Worm (Caenorhabditis elegans): ENCODE measurements around the gene ser-2.
A peak's percentile ranks its signal among the peaks of the same experiment; 100 is the strongest.

ser-2 gene

DNA sequence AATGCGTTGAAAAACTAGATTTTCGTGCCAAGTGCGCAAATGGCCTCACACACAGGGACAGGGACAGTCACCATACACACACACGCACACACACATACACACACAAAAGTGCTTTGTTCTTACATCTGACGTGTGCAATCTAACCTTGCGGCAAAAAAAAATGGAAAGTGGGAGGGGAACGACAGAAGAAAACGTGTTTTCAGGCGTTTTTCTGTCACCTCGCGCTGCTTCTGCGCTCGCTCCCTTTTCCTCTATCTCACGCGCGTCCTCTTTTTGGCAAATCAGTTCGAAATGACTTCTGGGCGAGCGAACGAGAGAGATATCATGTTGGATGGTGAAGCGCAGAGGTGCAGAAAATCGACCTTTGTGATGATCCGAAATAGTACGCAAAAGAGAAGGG, 28.7 kb downstream of the ser-2 start:
- TF ChIP-seq blmp-1 (tag; optimal IDR thresholded peaks at IDR 0.05; ENCODE audit: insufficient read depth) (peak; percentile 98), Y55F3AM.14 (GFP tag; optimal IDR thresholded peaks at IDR 0.05) (peak; percentile 64), ceh-82 (tag; optimal IDR thresholded peaks at IDR 0.05) (no peak), R02D3.7 (tag; optimal IDR thresholded peaks at IDR 0.05) (no peak), sma-9 (GFP tag; optimal IDR thresholded peaks at IDR 0.05) (peak; percentile 53), sma-9 (tag; optimal IDR thresholded peaks at IDR 0.05) (no peak), fos-1 (tag; optimal IDR thresholded peaks at IDR 0.05) (peak; percentile 44), nhr-129 (tag; optimal IDR thresholded peaks at IDR 0.05) (peak; percentile 46), alr-1 (tag; optimal IDR thresholded peaks at IDR 0.05) (no peak), C34F6.9 (tag; optimal IDR thresholded peaks at IDR 0.05) (no peak), F13H6.1 (tag; optimal IDR thresholded peaks at IDR 0.05) (peak; percentile 86), ceh-16 (tag; optimal IDR thresholded peaks at IDR 0.05) (peak; percentile 16), mbf-1 (tag; optimal IDR thresholded peaks at IDR 0.05) (no peak), sma-3 (GFP tag; optimal IDR thresholded peaks at IDR 0.05) (peak; percentile 59), mdl-1 (tag; optimal IDR thresholded peaks at IDR 0.05) (peak in 1 of 2 experiments; percentile 53), egl-27 (tag; optimal IDR thresholded peaks at IDR 0.05) (peak; percentile 17), ztf-1 (GFP tag; conservative IDR thresholded peaks at IDR 0.05) (no peak), nhr-23 (tag; optimal IDR thresholded peaks at IDR 0.05) (no peak), nhr-12 (tag; optimal IDR thresholded peaks at IDR 0.05) (no peak), lin-13 (GFP tag; optimal IDR thresholded peaks at IDR 0.05) (no peak), ama-1 (optimal IDR thresholded peaks at IDR 0.05) (no peak), unc-55 (GFP tag; optimal IDR thresholded peaks at IDR 0.05) (no peak), elt-3 (tag; optimal IDR thresholded peaks at IDR 0.05) (no peak), gmeb-1 (tag; optimal IDR thresholded peaks at IDR 0.05) (no peak), unc-39 (tag; optimal IDR thresholded peaks at IDR 0.05) (no peak), sem-4 (tag; optimal IDR thresholded peaks at IDR 0.05) (peak; percentile 77), nhr-21 (tag; optimal IDR thresholded peaks at IDR 0.05) (peak; percentile 67), nhr-11 (tag; optimal IDR thresholded peaks at IDR 0.05) (no peak), lsy-2 (tag; optimal IDR thresholded peaks at IDR 0.05) (no peak), nhr-237 (tag; optimal IDR thresholded peaks at IDR 0.05) (no peak), lin-11 (tag; optimal IDR thresholded peaks at IDR 0.05) (no peak), nhr-10 (tag; optimal IDR thresholded peaks at IDR 0.05) (no peak), unc-62 (GFP tag; optimal IDR thresholded peaks at IDR 0.05) (no peak), ztf-11 (tag; optimal IDR thresholded peaks at IDR 0.05) (no peak), nhr-25 (tag; optimal IDR thresholded peaks at IDR 0.05) (peak; percentile 98), nhr-6 (tag; optimal IDR thresholded peaks at IDR 0.05) (no peak), peb-1 (tag; optimal IDR thresholded peaks at IDR 0.05) (no peak), zag-1 (tag; optimal IDR thresholded peaks at IDR 0.05) (no peak)

ce11 chrX:15272925-15273324, 29.8 kb downstream of the ser-2 start:
- peak; percentile 0 for TF ChIP-seq F13H6.1 (tag; optimal IDR thresholded peaks at IDR 0.05)
- no peak for TF ChIP-seq lin-13 (GFP tag; optimal IDR thresholded peaks at IDR 0.05)
- peak; percentile 76 for TF ChIP-seq nhr-25 (tag; optimal IDR thresholded peaks at IDR 0.05)
- no peak for TF ChIP-seq nhr-11 (tag; optimal IDR thresholded peaks at IDR 0.05)
- no peak for TF ChIP-seq peb-1 (tag; optimal IDR thresholded peaks at IDR 0.05)
- TF ChIP-seq sma-9 (GFP tag; optimal IDR thresholded peaks at IDR 0.05) = no peak
- TF ChIP-seq sma-9 (tag; optimal IDR thresholded peaks at IDR 0.05) = no peak
- no peak for TF ChIP-seq unc-62 (GFP tag; optimal IDR thresholded peaks at IDR 0.05)
- TF ChIP-seq blmp-1 (tag; optimal IDR thresholded peaks at IDR 0.05; ENCODE audit: insufficient read depth) = peak; percentile 93

DNA sequence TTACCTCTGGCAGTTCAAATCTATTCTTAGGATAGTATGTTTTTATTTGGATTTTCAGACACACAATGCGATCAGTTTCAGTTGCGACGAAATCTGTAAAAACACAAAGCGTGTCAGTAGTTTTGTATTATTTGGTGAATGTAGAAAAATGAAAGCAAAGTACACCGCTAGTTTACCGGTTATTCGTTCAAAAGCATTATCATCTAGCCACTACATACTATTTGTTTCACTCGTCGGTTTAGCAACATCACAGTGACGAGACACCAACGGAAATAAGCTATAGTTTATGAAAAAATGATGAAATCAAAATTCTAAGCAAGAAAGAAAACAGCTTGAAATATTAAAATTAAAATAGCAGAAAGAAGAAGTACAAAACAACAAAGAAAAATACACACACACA, 32.1 kb downstream of the ser-2 start:
- no peak for TF ChIP-seq unc-55 (GFP tag; optimal IDR thresholded peaks at IDR 0.05)
- TF ChIP-seq Y55F3AM.14 (GFP tag; optimal IDR thresholded peaks at IDR 0.05) = no peak
- TF ChIP-seq ztf-11 (tag; optimal IDR thresholded peaks at IDR 0.05) = no peak
- no peak for TF ChIP-seq lin-39 (tag; optimal IDR thresholded peaks at IDR 0.05)
- no peak for TF ChIP-seq gmeb-1 (tag; optimal IDR thresholded peaks at IDR 0.05)
- TF ChIP-seq nhr-6 (tag; optimal IDR thresholded peaks at IDR 0.05) = no peak
- TF ChIP-seq ztf-1 (GFP tag; conservative IDR thresholded peaks at IDR 0.05) = no peak
- TF ChIP-seq peb-1 (tag; optimal IDR thresholded peaks at IDR 0.05) = no peak
- no peak for TF ChIP-seq nhr-11 (tag; optimal IDR thresholded peaks at IDR 0.05)
- no peak for TF ChIP-seq snpc-4 (tag; optimal IDR thresholded peaks at IDR 0.05)

All from whole organism, L2 larva.